Fruit fly (Drosophila melanogaster) whole organism, embryonic: ENCODE data around the gene CG43693.

ENCODE experiments used
- CG11085 ChIP-seq: fragments of 200-800 bp; sonication (Bioruptor generic); IDR thresholded peaks from 2 replicates; pipeline ENCODE4 v1.3.6; 2022; ENCODE audit warnings: missing biosample characterization, missing genetic modification characterization
- CG11504 ChIP-seq: fragments of 200-800 bp; sonication (Bioruptor generic); optimal IDR thresholded peaks from 3 replicates; lab custom pipeline; 2019; ENCODE audit warnings: missing biosample characterization, mild to moderate bottlenecking, missing genetic modification characterization, moderate library complexity
- CG11695 ChIP-seq: fragments of 200-800 bp; sonication (Bioruptor generic); IDR thresholded peaks from 3 replicates; pipeline ENCODE4 v1.3.6; 2022; ENCODE audit warnings: missing biosample characterization, missing genetic modification characterization
- CG1233 ChIP-seq: fragments of 200-800 bp; sonication (Bioruptor generic); optimal IDR thresholded peaks from 4 replicates; lab custom pipeline; 2018; ENCODE audit warnings: missing biosample characterization, mild to moderate bottlenecking, missing genetic modification characterization
- CG13287 ChIP-seq: fragments of 200-800 bp; sonication (Bioruptor generic); IDR thresholded peaks from 2 replicates; pipeline ENCODE4 v1.3.6; 2022; ENCODE audit warnings: missing biosample characterization, missing genetic modification characterization; ENCODE audit not compliant: partially characterized antibody
- CG13894 ChIP-seq: fragments of 200-800 bp; sonication (Bioruptor generic); optimal IDR thresholded peaks from 3 replicates; lab custom pipeline; 2018; ENCODE audit warnings: missing biosample characterization, mild to moderate bottlenecking, missing genetic modification characterization, moderate library complexity
- CG15269 ChIP-seq: fragments of 200-800 bp; sonication (Bioruptor generic); optimal IDR thresholded peaks from 2 replicates; lab custom pipeline; 2018; ENCODE audit warnings: missing biosample characterization, mild to moderate bottlenecking, missing genetic modification characterization, moderate library complexity
- CG1603 ChIP-seq: fragments of 200-800 bp; sonication (Bioruptor generic); optimal IDR thresholded peaks from 2 replicates; lab custom pipeline; 2019; ENCODE audit warnings: missing biosample characterization, mild to moderate bottlenecking, missing genetic modification characterization, moderate library complexity
- CG17328 ChIP-seq: fragments of 200-800 bp; sonication (Bioruptor generic); IDR thresholded peaks from 2 replicates; pipeline ENCODE4 v1.3.6; 2022; ENCODE audit warnings: missing biosample characterization, missing genetic modification characterization
- CG17385 ChIP-seq: fragments of 200-800 bp; sonication (Bioruptor generic); optimal IDR thresholded peaks from 3 replicates; lab custom pipeline; 2018; ENCODE audit warnings: missing biosample characterization, mild to moderate bottlenecking, missing genetic modification characterization
- CG1832 ChIP-seq: fragments of 200-800 bp; sonication (Bioruptor generic); optimal IDR thresholded peaks from 2 replicates; lab custom pipeline; 2017; ENCODE audit warnings: missing biosample characterization, mild to moderate bottlenecking, missing genetic modification characterization, inconsistent platforms
- CG2199 ChIP-seq: fragments of 200-800 bp; sonication (Bioruptor generic); IDR thresholded peaks from 3 replicates; pipeline ENCODE4 v1.3.6; 2022; ENCODE audit warnings: missing biosample characterization, missing genetic modification characterization
- CG32772 ChIP-seq: fragments of 200-800 bp; sonication (Bioruptor generic); IDR thresholded peaks from 2 replicates; pipeline ENCODE4 v1.3.6; 2022; ENCODE audit warnings: missing biosample characterization, missing genetic modification characterization
- CG34224 ChIP-seq: fragments of 200-800 bp; sonication (Bioruptor generic); IDR thresholded peaks from 3 replicates; pipeline ENCODE4 v1.3.6; 2022; ENCODE audit warnings: missing biosample characterization, missing genetic modification characterization; ENCODE audit not compliant: partially characterized antibody
- CG42726 ChIP-seq: fragments of 200-800 bp; sonication (Bioruptor generic); IDR thresholded peaks from 2 replicates; pipeline ENCODE4 v1.3.6; 2022; ENCODE audit warnings: missing biosample characterization, missing genetic modification characterization; ENCODE audit not compliant: partially characterized antibody
- CG5180 ChIP-seq: fragments of 200-800 bp; sonication (Bioruptor generic); optimal IDR thresholded peaks from 3 replicates; lab custom pipeline; 2017; ENCODE audit warnings: missing biosample characterization, missing genetic modification characterization, mild to moderate bottlenecking, moderate library complexity, missing genetic modification reagents
- CG6791 ChIP-seq: fragments of 200-800 bp; sonication (Bioruptor generic); IDR thresholded peaks from 3 replicates; pipeline ENCODE4 v1.3.6; 2022; ENCODE audit warnings: missing biosample characterization, missing genetic modification characterization; ENCODE audit not compliant: partially characterized antibody
- CG8478 ChIP-seq: fragments of >200 bp; optimal IDR thresholded peaks from 2 replicates; lab custom pipeline; 2018
- Dfd ChIP-seq, 2 experiments: fragments of >200 bp; optimal IDR thresholded peaks; 2 replicates each; lab custom pipeline; 2017; ENCODE audit warnings: missing biosample characterization in 2 of 2, missing genetic modification characterization in 2 of 2
- Dll ChIP-seq: fragments of 200-800 bp; sonication (Bioruptor generic); IDR thresholded peaks from 4 replicates; pipeline ENCODE4 v1.3.6; 2022; ENCODE audit warnings: missing biosample characterization, missing genetic modification characterization; ENCODE audit not compliant: partially characterized antibody
- Hsf ChIP-seq: fragments of 200-800 bp; sonication (Bioruptor generic); optimal IDR thresholded peaks from 3 replicates; lab custom pipeline; 2016; ENCODE audit warnings: missing biosample characterization, missing genetic modification characterization
- Med ChIP-seq: fragments of 200-800 bp; sonication (Bioruptor generic); peaks from one replicate; lab custom pipeline; 2016; ENCODE audit warnings: missing biosample characterization, missing genetic modification characterization, mild to moderate bottlenecking, inconsistent platforms, moderate library complexity
- bbx ChIP-seq: fragments of 200-800 bp; sonication (Bioruptor generic); IDR thresholded peaks from 2 replicates; pipeline ENCODE4 v1.3.6; 2022; ENCODE audit warnings: missing biosample characterization, missing genetic modification characterization; ENCODE audit not compliant: partially characterized antibody
- bsh ChIP-seq, 2 experiments: fragments of 200-800 bp; sonication (Bioruptor generic); optimal IDR thresholded peaks; 2 replicates each; lab custom pipeline; 2017 to 2018; ENCODE audit warnings: mild to moderate bottlenecking in 2 of 2, missing biosample characterization in 2 of 2, missing genetic modification characterization in 2 of 2, moderate library complexity in 1 of 2
- chm ChIP-seq: fragments of 200-800 bp; sonication (Bioruptor generic); IDR thresholded peaks from 2 replicates; pipeline ENCODE4 v1.3.6; 2022; ENCODE audit warnings: missing biosample characterization, missing genetic modification characterization
- da ChIP-seq: fragments of 200-800 bp; sonication (Bioruptor generic); optimal IDR thresholded peaks from 2 replicates; lab custom pipeline; 2016; ENCODE audit warnings: missing biosample characterization, missing genetic modification characterization
- dm ChIP-seq: fragments of 200-800 bp; sonication (Bioruptor generic); optimal IDR thresholded peaks from 3 replicates; lab custom pipeline; 2016; ENCODE audit warnings: missing biosample characterization, missing genetic modification characterization
- dmrt99B ChIP-seq: fragments of 200-800 bp; sonication (Bioruptor generic); optimal IDR thresholded peaks from 2 replicates; lab custom pipeline; 2018; ENCODE audit warnings: missing biosample characterization, mild to moderate bottlenecking, missing genetic modification characterization, moderate library complexity
- en ChIP-seq: fragments of 200-800 bp; sonication (Bioruptor generic); optimal IDR thresholded peaks from 2 replicates; lab custom pipeline; 2016; ENCODE audit warnings: missing biosample characterization, missing genetic modification characterization
- ftz-f1 ChIP-seq: fragments of 200-800 bp; sonication (Bioruptor generic); optimal IDR thresholded peaks from 2 replicates; lab custom pipeline; 2016; ENCODE audit warnings: missing biosample characterization, missing genetic modification characterization
- ind ChIP-seq: fragments of 200-800 bp; sonication (Bioruptor generic); optimal IDR thresholded peaks from 3 replicates; lab custom pipeline; 2016; ENCODE audit warnings: missing biosample characterization, missing genetic modification characterization
- kni ChIP-seq: fragments of 200-800 bp; sonication (Bioruptor generic); optimal IDR thresholded peaks from 3 replicates; lab custom pipeline; 2017; ENCODE audit warnings: mild to moderate bottlenecking, missing biosample characterization, missing genetic modification reagents, missing genetic modification characterization
- mld ChIP-seq: fragments of 200-800 bp; sonication (Bioruptor generic); IDR thresholded peaks from 3 replicates; pipeline ENCODE4 v1.3.6; 2022; ENCODE audit warnings: missing biosample characterization, missing genetic modification characterization; ENCODE audit not compliant: partially characterized antibody
- nerfin-2 ChIP-seq: fragments of 200-800 bp; sonication (Bioruptor generic); IDR thresholded peaks from 2 replicates; pipeline ENCODE4 v1.3.6; 2022; ENCODE audit warnings: missing biosample characterization, missing genetic modification characterization; ENCODE audit not compliant: partially characterized antibody
- nom ChIP-seq: fragments of 200-800 bp; sonication (Bioruptor generic); optimal IDR thresholded peaks from 2 replicates; lab custom pipeline; 2017; ENCODE audit warnings: missing biosample characterization, missing genetic modification characterization, mild to moderate bottlenecking, moderate library complexity, missing genetic modification reagents
- otp ChIP-seq: fragments of 200-800 bp; sonication (Bioruptor generic); IDR thresholded peaks from 3 replicates; pipeline ENCODE4, ENCODE4 v1.3.6; 2022; ENCODE audit warnings: missing biosample characterization, missing genetic modification characterization
- p53 ChIP-seq: fragments of 200-800 bp; sonication (Bioruptor generic); optimal IDR thresholded peaks from 2 replicates; lab custom pipeline; 2016; ENCODE audit warnings: missing biosample characterization, missing genetic modification characterization
- rib ChIP-seq: fragments of 200-800 bp; sonication (Bioruptor generic); IDR thresholded peaks from 2 replicates; pipeline ENCODE4 v1.3.6; 2022; ENCODE audit warnings: missing biosample characterization, missing genetic modification characterization
- sd ChIP-seq: fragments of 200-800 bp; sonication (Bioruptor generic); optimal IDR thresholded peaks from 3 replicates; lab custom pipeline; 2018; ENCODE audit warnings: missing biosample characterization, mild to moderate bottlenecking, missing genetic modification characterization, moderate library complexity
- sim ChIP-seq: fragments of 200-800 bp; sonication (Bioruptor generic); IDR thresholded peaks from 2 replicates; pipeline ENCODE4 v1.3.6; 2022; ENCODE audit warnings: missing biosample characterization, missing genetic modification characterization
- sna ChIP-seq: fragments of 200-800 bp; sonication (Bioruptor generic); IDR thresholded peaks from 2 replicates; pipeline ENCODE4 v1.3.6; 2022; ENCODE audit warnings: missing biosample characterization, missing genetic modification characterization; ENCODE audit not compliant: partially characterized antibody
- so ChIP-seq: fragments of 200-800 bp; sonication (Bioruptor generic); IDR thresholded peaks from 3 replicates; pipeline ENCODE4 v1.3.6; 2022; ENCODE audit warnings: missing biosample characterization, missing genetic modification characterization
- stc ChIP-seq: fragments of 200-800 bp; sonication (Bioruptor generic); IDR thresholded peaks from 2 replicates; pipeline ENCODE4 v1.3.6; 2022; ENCODE audit warnings: missing biosample characterization, missing genetic modification characterization
- toy ChIP-seq: fragments of 200-800 bp; sonication (Bioruptor generic); IDR thresholded peaks from 2 replicates; pipeline ENCODE4 v1.3.6; 2022; ENCODE audit warnings: missing biosample characterization, missing genetic modification characterization
- vfl ChIP-seq: fragments of 200-800 bp; sonication (Bioruptor generic); optimal IDR thresholded peaks from 2 replicates; lab custom pipeline; 2016; ENCODE audit warnings: missing biosample characterization, missing genetic modification characterization
- vvl ChIP-seq: fragments of 200-800 bp; sonication (Bioruptor generic); IDR thresholded peaks from 2 replicates; pipeline ENCODE4 v1.3.6; 2022; ENCODE audit warnings: missing biosample characterization, missing genetic modification characterization
- zfh1 ChIP-seq: fragments of 200-800 bp; sonication (Bioruptor generic); IDR thresholded peaks from 3 replicates; pipeline ENCODE4 v1.3.6; 2022; ENCODE audit warnings: missing biosample characterization, missing genetic modification characterization

CG43693 gene

dm6 chr3L:11009000-11009794 lies 42.0 kb downstream of the CG43693 start, which contains the start of gene klu (continued):
- TF ChIP-seq nom (GFP tag; lab: Kevin White, UChicago) = peak; percentile 66
- TF ChIP-seq CG6791 (GFP tag; lab: Robert Waterston, UW) = peak; percentile 23; the same call in 1 of the 3 replicates
- TF ChIP-seq otp = no peak
- TF ChIP-seq vvl (GFP tag; lab: Robert Waterston, UW) = peak; percentile 36; the same call in 1 of the 2 replicates
- TF ChIP-seq CG5180 = no peak
- TF ChIP-seq CG11695 (GFP tag; lab: Robert Waterston, UW) = 0 out of 3 replicates have a peak, but pooled peaks have one; percentile 27
- no peak for TF ChIP-seq CG15269 (tag; lab: Kevin White, UChicago)
- peak; percentile 56; the same call in 1 of the 2 replicates for TF ChIP-seq sna (GFP tag; lab: Robert Waterston, UW)
- no peak for TF ChIP-seq stc (GFP tag; lab: Robert Waterston, UW)
- TF ChIP-seq CG2199 (GFP tag; lab: Robert Waterston, UW) = 0 out of 3 replicates have a peak, but pooled peaks have one; percentile 36
- peak; percentile 18 for TF ChIP-seq dm (GFP tag; lab: Kevin White, UChicago)
- peak; percentile 85 for TF ChIP-seq CG8478
- peak; percentile 58 for TF ChIP-seq sd (tag; lab: Kevin White, UChicago)
- TF ChIP-seq nerfin-2 (GFP tag; lab: Robert Waterston, UW) = no peak
- peak; percentile 44 for TF ChIP-seq Med
- TF ChIP-seq chm (GFP tag; lab: Robert Waterston, UW) = 0 out of 2 replicates have a peak, but pooled peaks have one; percentile 31
- peak; percentile 64; the same call in 1 of the 2 replicates for TF ChIP-seq rib (GFP tag; lab: Robert Waterston, UW)
- no peak for TF ChIP-seq p53
- TF ChIP-seq CG17328 (GFP tag; lab: Robert Waterston, UW) = 0 out of 2 replicates have a peak, but pooled peaks have one; percentile 26
- TF ChIP-seq CG34224 (GFP tag; lab: Robert Waterston, UW) = 0 out of 3 replicates have a peak, but pooled peaks have one; percentile 9
- peak; percentile 23; the same call in 1 of the 2 replicates for TF ChIP-seq CG13287 (GFP tag; lab: Robert Waterston, UW)
- TF ChIP-seq CG1832 (GFP tag; lab: Kevin White, UChicago) = peak; percentile 61
- no peak for TF ChIP-seq CG1603 (tag; lab: Kevin White, UChicago)
- peak; percentile 47; the same call in 1 of the 3 replicates for TF ChIP-seq zfh1
- no peak for TF ChIP-seq Dfd (GFP tag; optimal IDR thresholded peaks at IDR 0.05; lab: Kevin White, UChicago)
- TF ChIP-seq da = no peak
- no peak for TF ChIP-seq so
- no peak for TF ChIP-seq toy (GFP tag; lab: Robert Waterston, UW)
- TF ChIP-seq CG42726 (GFP tag; lab: Robert Waterston, UW) = peak; percentile 38; the same call in 1 of the 2 replicates
- no peak for TF ChIP-seq en
- peak in 1 of 2 experiments; percentile 72 for TF ChIP-seq bsh (GFP tag; optimal IDR thresholded peaks at IDR 0.05; lab: Kevin White, UChicago)
- peak; percentile 12; the same call in 1 of the 2 replicates for TF ChIP-seq bbx
- TF ChIP-seq kni = peak; percentile 53
- no peak for TF ChIP-seq vfl (GFP tag; lab: Kevin White, UChicago)
- peak; percentile 88 for TF ChIP-seq CG32772 (GFP tag; lab: Robert Waterston, UW)
- no peak for TF ChIP-seq sim
- 0 out of 3 replicates have a peak, but pooled peaks have one; percentile 33 for TF ChIP-seq mld (GFP tag; lab: Robert Waterston, UW)
- TF ChIP-seq CG11085 (GFP tag; lab: Robert Waterston, UW) = no peak
- no peak for TF ChIP-seq CG1233 (GFP tag; lab: Kevin White, UChicago)
- 0 out of 4 replicates have a peak, but pooled peaks have one; percentile 38 for TF ChIP-seq Dll (GFP tag; lab: Robert Waterston, UW)
- peak; percentile 47 for TF ChIP-seq ftz-f1 (GFP tag; lab: Kevin White, UChicago)
- no peak for TF ChIP-seq Hsf (GFP tag; lab: Kevin White, UChicago)
- peak; percentile 35 for TF ChIP-seq CG13894
- TF ChIP-seq CG11504 (tag; lab: Kevin White, UChicago) = peak; percentile 39
- no peak for TF ChIP-seq ind (GFP tag; lab: Kevin White, UChicago)
- no peak for TF ChIP-seq dmrt99B
- TF ChIP-seq CG17385 (GFP tag; lab: Kevin White, UChicago) = no peak
